Worm (Caenorhabditis elegans) whole organism, L3 larva: ENCODE measurements around the gene W04E12.2.

Experiments used
- ceh-9 ChIP-seq: sonication (generic microtip); optimal IDR thresholded peaks from 2 replicates; lab custom pipeline; 2018; ENCODE audit warnings: missing biosample characterization, missing genetic modification characterization
- elt-3 ChIP-seq, 3 experiments: fragments of 150-350 bp in 1 of 3; sonication (generic microtip) in 2 of 3; optimal IDR thresholded peaks; 2 replicates in 2 of 3; 4 replicates in 1 of 3; lab custom pipeline; 2014 to 2017; ENCODE audit warnings: missing biosample characterization in 3 of 3, missing genetic modification characterization in 3 of 3
- eor-1 ChIP-seq, 2 experiments: fragments of 150-350 bp; optimal IDR thresholded peaks; 2 replicates each; lab custom pipeline; 2014 to 2018; ENCODE audit warnings: missing biosample characterization in 2 of 2, missing genetic modification characterization in 2 of 2
- lin-39 ChIP-seq: fragments of 150-350 bp; optimal IDR thresholded peaks from 2 replicates; lab custom pipeline; 2018; ENCODE audit warnings: missing biosample characterization, missing genetic modification reagents, missing genetic modification characterization
- nhr-12 ChIP-seq: fragments of 150-350 bp; optimal IDR thresholded peaks from 2 replicates; lab custom pipeline; 2014; ENCODE audit warnings: missing biosample characterization, missing genetic modification characterization
- nhr-237 ChIP-seq: fragments of 150-350 bp; optimal IDR thresholded peaks from 2 replicates; lab custom pipeline; 2014; ENCODE audit warnings: missing biosample characterization, missing genetic modification characterization
- nhr-28 ChIP-seq: fragments of 150-350 bp; optimal IDR thresholded peaks from 2 replicates; lab custom pipeline; 2014; ENCODE audit warnings: missing biosample characterization, missing genetic modification characterization
- pqm-1 ChIP-seq: fragments of 150-350 bp; optimal IDR thresholded peaks from 2 replicates; lab custom pipeline; 2017; ENCODE audit warnings: missing biosample characterization, missing genetic modification characterization, inconsistent platforms
- snpc-4 ChIP-seq: fragments of 150-350 bp; optimal IDR thresholded peaks from 2 replicates; lab custom pipeline; 2014; ENCODE audit warnings: missing biosample characterization, missing genetic modification characterization
- tbx-2 ChIP-seq: sonication (generic microtip); optimal IDR thresholded peaks from 2 replicates; lab custom pipeline; 2016; ENCODE audit warnings: mild to moderate bottlenecking, missing genetic modification characterization, missing compliant biosample characterization
- unc-62 ChIP-seq: fragments of 150-350 bp; sonication (generic microtip); optimal IDR thresholded peaks from 4 replicates; lab custom pipeline; 2014; ENCODE audit warnings: missing biosample characterization, missing genetic modification reagents, missing genetic modification characterization

- TF ChIP-seq pqm-1, result peak; percentile 65
- TF ChIP-seq elt-3 (tag; optimal IDR thresholded peaks at IDR 0.05; lab: Kevin White, UChicago), result no peak
- TF ChIP-seq snpc-4, result no peak
- no peak for TF ChIP-seq unc-62 (GFP tag; lab: Kevin White, UChicago)
- no peak for TF ChIP-seq ceh-9
- no peak for TF ChIP-seq nhr-12 (tag; lab: Kevin White, UChicago)
- no peak for TF ChIP-seq tbx-2
- TF ChIP-seq nhr-28, result no peak
- no peak for TF ChIP-seq lin-39 (tag; lab: Kevin White, UChicago)
- no peak for TF ChIP-seq eor-1 (tag; optimal IDR thresholded peaks at IDR 0.05; lab: Kevin White, UChicago)
- no peak for TF ChIP-seq nhr-237
These were observed 10.2 kb upstream of the W04E12.2 start, which contains the start of gene clec-49 for ce11 chrV:19751124-19751523.
